Worm (Caenorhabditis elegans) whole organism, late embryonic: Measurements from ENCODE around the gene syf-3.

ENCODE experiments used
- nfya-1 ChIP-seq: sonication (generic microtip); optimal IDR thresholded peaks from 2 replicates; lab custom pipeline; 2017; ENCODE audit warnings: missing genetic modification characterization, mild to moderate bottlenecking, missing compliant biosample characterization, antibody characterized with exemption, moderate library complexity
- pax-1 ChIP-seq: fragments of 150-350 bp; optimal IDR thresholded peaks from 2 replicates; lab custom pipeline; 2014; ENCODE audit warnings: missing biosample characterization, missing genetic modification characterization

- TF ChIP-seq pax-1 (tag; lab: Kevin White, UChicago) (peak; percentile 36), nfya-1 (tag; lab: Kevin White, UChicago) (no peak)
Measured at ce11 chrV:5982722-5983121, 42.9 kb downstream of the syf-3 start.
